Fruit fly (Drosophila melanogaster) Kc167 (cell line): ENCODE results near the gene Capa.

Experiments
- Myc ChIP-seq: fragments of >200 bp; optimal IDR thresholded peaks from 2 replicates; lab custom pipeline; 2017; ENCODE audit warnings: missing external identifiers
- Sin3A ChIP-seq: fragments of >200 bp; optimal IDR thresholded peaks from 2 replicates; lab custom pipeline; 2018; ENCODE audit warnings: missing external identifiers
- h ChIP-seq: fragments of >200 bp; optimal IDR thresholded peaks from 3 replicates; lab custom pipeline; 2018; ENCODE audit warnings: missing external identifiers
- psq ChIP-seq: fragments of >200 bp; optimal IDR thresholded peaks from 2 replicates; lab custom pipeline; 2017; ENCODE audit warnings: missing external identifiers

DNA sequence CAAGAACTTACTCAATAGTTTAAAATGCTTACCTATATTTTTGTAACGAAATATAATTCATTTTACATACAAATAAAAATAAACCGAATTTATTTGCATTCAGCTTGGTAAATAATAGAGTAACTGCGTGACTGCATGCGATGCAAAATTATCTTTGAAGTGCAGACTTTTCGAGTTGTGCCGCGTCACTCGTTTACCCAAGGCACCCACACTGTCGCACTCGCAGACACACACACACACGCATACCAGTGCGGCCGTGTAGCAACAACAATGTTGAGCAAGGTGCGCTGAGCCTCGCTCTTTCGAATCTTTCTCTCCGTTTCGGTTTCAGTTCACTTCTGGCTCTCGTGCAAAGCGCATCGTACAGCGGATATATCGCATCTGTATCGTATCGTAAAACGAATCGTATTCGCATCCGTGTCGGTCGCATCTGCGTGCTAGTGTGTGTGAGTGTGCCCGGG is 37.4 kb downstream of the Capa start, which contains the start of gene CG31038:
- TF ChIP-seq Sin3A (lab: Kevin White, UChicago) (no peak), Myc (lab: Kevin White, UChicago) (no peak), h (no peak), psq (lab: Kevin White, UChicago) (no peak)
